Fruit fly (Drosophila melanogaster) whole organism, embryonic: ENCODE measurements around the gene CG44044.
A peak's percentile ranks its signal among the peaks of the same experiment; 100 is the strongest.

ENCODE experiments used
- Bdp1 ChIP-seq: fragments of 200-800 bp; sonication (Bioruptor generic); optimal IDR thresholded peaks from 3 replicates; lab custom pipeline; 2016; ENCODE audit warnings: missing biosample characterization, missing genetic modification characterization
- CG10274 ChIP-seq: fragments of 200-800 bp; sonication (Bioruptor generic); optimal IDR thresholded peaks from 3 replicates; lab custom pipeline; 2017; ENCODE audit warnings: missing biosample characterization, mild to moderate bottlenecking, missing genetic modification characterization
- CG10543 ChIP-seq: fragments of 200-800 bp; sonication (Bioruptor generic); optimal IDR thresholded peaks from 3 replicates; lab custom pipeline; 2017; ENCODE audit warnings: missing biosample characterization, mild to moderate bottlenecking, missing genetic modification characterization, moderate library complexity
- CG12104 ChIP-seq: fragments of 200-800 bp; sonication (Bioruptor generic); optimal IDR thresholded peaks from 3 replicates; lab custom pipeline; 2016; ENCODE audit warnings: missing biosample characterization, missing genetic modification characterization
- CG12659 ChIP-seq: fragments of 200-800 bp; sonication (Bioruptor generic); optimal IDR thresholded peaks from 3 replicates; lab custom pipeline; 2017; ENCODE audit warnings: mild to moderate bottlenecking, missing biosample characterization, missing genetic modification reagents, missing genetic modification characterization
- CG13287 ChIP-seq: fragments of 200-800 bp; sonication (Bioruptor generic); IDR thresholded peaks from 2 replicates; pipeline ENCODE4 v1.3.6; 2022; ENCODE audit warnings: missing biosample characterization, missing genetic modification characterization; ENCODE audit not compliant: partially characterized antibody
- CG13894 ChIP-seq: fragments of 200-800 bp; sonication (Bioruptor generic); optimal IDR thresholded peaks from 3 replicates; lab custom pipeline; 2018; ENCODE audit warnings: missing biosample characterization, mild to moderate bottlenecking, missing genetic modification characterization, moderate library complexity
- CG16863 ChIP-seq: fragments of 200-800 bp; sonication (Bioruptor generic); optimal IDR thresholded peaks from 3 replicates; lab custom pipeline; 2016; ENCODE audit warnings: missing biosample characterization, missing genetic modification characterization
- CG17385 ChIP-seq: fragments of 200-800 bp; sonication (Bioruptor generic); optimal IDR thresholded peaks from 3 replicates; lab custom pipeline; 2018; ENCODE audit warnings: missing biosample characterization, mild to moderate bottlenecking, missing genetic modification characterization
- CG17568 ChIP-seq: fragments of 200-800 bp; sonication (Bioruptor generic); optimal IDR thresholded peaks from 2 replicates; lab custom pipeline; 2018; ENCODE audit warnings: missing biosample characterization, mild to moderate bottlenecking, missing genetic modification characterization, moderate library complexity
- CG2678 ChIP-seq: fragments of 200-800 bp; sonication (Bioruptor generic); optimal IDR thresholded peaks from 3 replicates; lab custom pipeline; 2019; ENCODE audit warnings: missing biosample characterization, mild to moderate bottlenecking, missing genetic modification characterization, moderate library complexity
- CG42726 ChIP-seq: fragments of 200-800 bp; sonication (Bioruptor generic); IDR thresholded peaks from 2 replicates; pipeline ENCODE4 v1.3.6; 2022; ENCODE audit warnings: missing biosample characterization, missing genetic modification characterization; ENCODE audit not compliant: partially characterized antibody
- CG4424 ChIP-seq: fragments of 200-800 bp; sonication (Bioruptor generic); optimal IDR thresholded peaks from 3 replicates; lab custom pipeline; 2016; ENCODE audit warnings: missing biosample characterization, missing genetic modification characterization
- CG4617 ChIP-seq: fragments of 200-800 bp; sonication (Bioruptor generic); optimal IDR thresholded peaks from 3 replicates; lab custom pipeline; 2016; ENCODE audit warnings: missing biosample characterization, missing genetic modification characterization, borderline replicate concordance
- CG6654 ChIP-seq: fragments of 200-800 bp; sonication (Bioruptor generic); optimal IDR thresholded peaks from 2 replicates; lab custom pipeline; 2017; ENCODE audit warnings: missing biosample characterization, mild to moderate bottlenecking, missing genetic modification characterization
- CG7987 ChIP-seq: fragments of 200-800 bp; sonication (Bioruptor generic); optimal IDR thresholded peaks from 2 replicates; lab custom pipeline; 2018; ENCODE audit warnings: missing biosample characterization, mild to moderate bottlenecking, missing genetic modification characterization, moderate library complexity
- D ChIP-seq, 2 experiments: fragments of 200-800 bp in 1 of 2; fragments of >200 bp in 1 of 2; sonication (Bioruptor generic) in 1 of 2; optimal IDR thresholded peaks; 2 replicates in 1 of 2; 3 replicates in 1 of 2; lab custom pipeline; 2017; ENCODE audit warnings: mild to moderate bottlenecking in 1 of 2, missing biosample characterization in 1 of 2, missing genetic modification characterization in 1 of 2, missing genetic modification reagents in 1 of 2
- D19A ChIP-seq: fragments of 200-800 bp; optimal IDR thresholded peaks from 3 replicates; lab custom pipeline; 2019; ENCODE audit warnings: missing biosample characterization, mild to moderate bottlenecking, missing genetic modification characterization, moderate library complexity
- H15 ChIP-seq: fragments of 200-800 bp; sonication (Bioruptor generic); IDR thresholded peaks from 3 replicates; pipeline ENCODE4 v1.3.6; 2022; ENCODE audit warnings: missing biosample characterization, missing genetic modification characterization
- Lpt ChIP-seq: fragments of >200 bp; optimal IDR thresholded peaks from 2 replicates; lab custom pipeline; 2018; ENCODE audit warnings: missing biosample characterization, missing genetic modification characterization
- MESR4 ChIP-seq: fragments of 200-800 bp; sonication (Bioruptor generic); optimal IDR thresholded peaks from 2 replicates; lab custom pipeline; 2018; ENCODE audit warnings: missing biosample characterization, mild to moderate bottlenecking, missing genetic modification characterization, moderate library complexity
- Oli ChIP-seq: fragments of 200-800 bp; sonication (Bioruptor generic); optimal IDR thresholded peaks from 2 replicates; lab custom pipeline; 2018; ENCODE audit warnings: missing biosample characterization, mild to moderate bottlenecking, missing genetic modification characterization, moderate library complexity
- Opbp ChIP-seq: fragments of 200-800 bp; sonication (Bioruptor generic); IDR thresholded peaks from 3 replicates; pipeline ENCODE4 v1.3.6; 2022; ENCODE audit warnings: missing biosample characterization, missing genetic modification characterization; ENCODE audit not compliant: partially characterized antibody
- Pdp1 ChIP-seq, 2 experiments: fragments of 200-800 bp; sonication (Bioruptor generic); optimal IDR thresholded peaks; 3 replicates each; lab custom pipeline; 2016; ENCODE audit warnings: missing biosample characterization in 2 of 2, missing genetic modification characterization in 2 of 2, mild to moderate bottlenecking in 1 of 2, moderate library complexity in 1 of 2
- Trl ChIP-seq, 3 experiments: fragments of >200 bp in 2 of 3; fragments of 200-800 bp in 1 of 3; sonication (Bioruptor generic) in 1 of 3; optimal IDR thresholded peaks; 2 replicates in 1 of 3; 3 replicates in 2 of 3; lab custom pipeline; 2016 to 2017; ENCODE audit warnings: missing biosample characterization in 1 of 3, missing genetic modification characterization in 1 of 3
- Vsx1 ChIP-seq: fragments of 200-800 bp; sonication (Bioruptor generic); optimal IDR thresholded peaks from 2 replicates; lab custom pipeline; 2017; ENCODE audit warnings: missing biosample characterization, mild to moderate bottlenecking, missing genetic modification characterization, missing genetic modification reagents
- ac ChIP-seq: fragments of 200-800 bp; sonication (Bioruptor generic); optimal IDR thresholded peaks from 3 replicates; lab custom pipeline; 2017; ENCODE audit warnings: missing biosample characterization, mild to moderate bottlenecking, missing genetic modification characterization
- amos ChIP-seq: fragments of 200-800 bp; sonication (Bioruptor generic); IDR thresholded peaks from 2 replicates; pipeline ENCODE4 v1.3.6; 2022; ENCODE audit warnings: missing biosample characterization, missing genetic modification characterization; ENCODE audit not compliant: partially characterized antibody
- chm ChIP-seq: fragments of 200-800 bp; sonication (Bioruptor generic); IDR thresholded peaks from 2 replicates; pipeline ENCODE4 v1.3.6; 2022; ENCODE audit warnings: missing biosample characterization, missing genetic modification characterization
- crc ChIP-seq: fragments of 200-800 bp; sonication (Bioruptor generic); optimal IDR thresholded peaks from 2 replicates; lab custom pipeline; 2016; ENCODE audit warnings: missing biosample characterization, missing genetic modification characterization
- crol ChIP-seq: fragments of 200-800 bp; sonication (Bioruptor generic); IDR thresholded peaks from 2 replicates; pipeline ENCODE4 v1.3.6; 2022; ENCODE audit warnings: missing biosample characterization, missing genetic modification characterization
- da ChIP-seq: fragments of 200-800 bp; sonication (Bioruptor generic); optimal IDR thresholded peaks from 2 replicates; lab custom pipeline; 2016; ENCODE audit warnings: missing biosample characterization, missing genetic modification characterization
- fd64A ChIP-seq: fragments of 200-800 bp; sonication (Bioruptor generic); optimal IDR thresholded peaks from 3 replicates; lab custom pipeline; 2018; ENCODE audit warnings: missing biosample characterization, mild to moderate bottlenecking, missing genetic modification characterization
- grn ChIP-seq: fragments of 200-800 bp; sonication (Bioruptor generic); optimal IDR thresholded peaks from 3 replicates; lab custom pipeline; 2017; ENCODE audit warnings: missing biosample characterization, missing genetic modification characterization
- gt ChIP-seq: fragments of 200-800 bp; sonication (Bioruptor generic); IDR thresholded peaks from 2 replicates; pipeline ENCODE4 v1.3.6; 2022; ENCODE audit warnings: missing biosample characterization, missing genetic modification characterization
- hbn ChIP-seq: fragments of 200-800 bp; sonication (Bioruptor generic); IDR thresholded peaks from 2 replicates; pipeline ENCODE4 v1.3.6; 2022; ENCODE audit warnings: missing biosample characterization, missing genetic modification characterization; ENCODE audit not compliant: partially characterized antibody
- lab ChIP-seq: fragments of 200-800 bp; sonication (Bioruptor generic); optimal IDR thresholded peaks from 3 replicates; lab custom pipeline; 2017; ENCODE audit warnings: missing biosample characterization, missing genetic modification characterization, mild to moderate bottlenecking, moderate library complexity, missing genetic modification reagents
- maf-S ChIP-seq: fragments of 200-800 bp; sonication (Bioruptor generic); optimal IDR thresholded peaks from 2 replicates; lab custom pipeline; 2016; ENCODE audit warnings: missing biosample characterization, missing genetic modification characterization
- nau ChIP-seq: fragments of 200-800 bp; sonication (Bioruptor generic); optimal IDR thresholded peaks from 3 replicates; lab custom pipeline; 2017; ENCODE audit warnings: missing biosample characterization, mild to moderate bottlenecking, missing genetic modification characterization, missing genetic modification reagents
- odd ChIP-seq: fragments of 200-800 bp; sonication (Bioruptor generic); optimal IDR thresholded peaks from 2 replicates; lab custom pipeline; 2017; ENCODE audit warnings: missing biosample characterization, mild to moderate bottlenecking, missing genetic modification characterization
- pros ChIP-seq: fragments of 200-800 bp; sonication (Bioruptor generic); optimal IDR thresholded peaks from 3 replicates; lab custom pipeline; 2019; ENCODE audit warnings: missing biosample characterization, mild to moderate bottlenecking, missing genetic modification characterization, moderate library complexity
- pzg ChIP-seq: fragments of 200-800 bp; sonication (Bioruptor generic); optimal IDR thresholded peaks from 3 replicates; lab custom pipeline; 2018; ENCODE audit warnings: missing biosample characterization, mild to moderate bottlenecking, missing genetic modification characterization, moderate library complexity
- sens ChIP-seq: fragments of 200-800 bp; sonication (Bioruptor generic); peaks from one replicate; lab custom pipeline; 2016; ENCODE audit warnings: missing biosample characterization, missing genetic modification characterization
- slou ChIP-seq: fragments of 200-800 bp; sonication (Bioruptor generic); optimal IDR thresholded peaks from 3 replicates; lab custom pipeline; 2016; ENCODE audit warnings: missing biosample characterization, missing genetic modification characterization
- sna ChIP-seq: fragments of 200-800 bp; sonication (Bioruptor generic); IDR thresholded peaks from 2 replicates; pipeline ENCODE4 v1.3.6; 2022; ENCODE audit warnings: missing biosample characterization, missing genetic modification characterization; ENCODE audit not compliant: partially characterized antibody
- stwl ChIP-seq: fragments of 200-800 bp; sonication (Bioruptor generic); optimal IDR thresholded peaks from 3 replicates; lab custom pipeline; 2018; ENCODE audit warnings: missing biosample characterization, mild to moderate bottlenecking, missing genetic modification characterization, moderate library complexity
- ttk ChIP-seq: fragments of 200-800 bp; sonication (Bioruptor generic); IDR thresholded peaks from 2 replicates; pipeline ENCODE4 v2.1.2; 2022; ENCODE audit warnings: missing biosample characterization, missing genetic modification characterization

CG44044 gene

dm6 chr3R:16272754-16273502, 48.7 kb upstream of the CG44044 start:
- TF ChIP-seq CG13287 (GFP tag; lab: Robert Waterston, UW) = no peak; the same call in 1 of the 2 replicates
- TF ChIP-seq gt (GFP tag; lab: Robert Waterston, UW) = no peak
- TF ChIP-seq pros (GFP tag; lab: Kevin White, UChicago) = no peak
- TF ChIP-seq D19A (tag; lab: Kevin White, UChicago) = no peak
- no peak for TF ChIP-seq CG2678 (tag; lab: Kevin White, UChicago)
- TF ChIP-seq lab (GFP tag; lab: Kevin White, UChicago) = no peak
- TF ChIP-seq CG17568 (GFP tag; lab: Kevin White, UChicago) = no peak
- 0 out of 2 replicates have a peak, but pooled peaks have one; percentile 16 for TF ChIP-seq sna (GFP tag; lab: Robert Waterston, UW)
- TF ChIP-seq MESR4 (GFP tag; lab: Kevin White, UChicago) = peak; percentile 72
- TF ChIP-seq Pdp1 (GFP tag; optimal IDR thresholded peaks at IDR 0.05; lab: Kevin White, UChicago) = peak in 1 of 2 experiments; percentile 35
- TF ChIP-seq CG17385 (GFP tag; lab: Kevin White, UChicago) = no peak
- TF ChIP-seq CG7987 (GFP tag; lab: Kevin White, UChicago) = no peak
- no peak for TF ChIP-seq nau (GFP tag; lab: Kevin White, UChicago)
- no peak for TF ChIP-seq ac (GFP tag; lab: Kevin White, UChicago)
- TF ChIP-seq sens = no peak
- TF ChIP-seq crol (GFP tag; lab: Robert Waterston, UW) = peak; percentile 94
- no peak for TF ChIP-seq CG42726
- no peak for TF ChIP-seq Oli (tag; lab: Kevin White, UChicago)
- TF ChIP-seq maf-S (GFP tag; lab: Kevin White, UChicago) = no peak
- no peak for TF ChIP-seq ttk (GFP tag; lab: Robert Waterston, UW)
- TF ChIP-seq pzg (GFP tag; lab: Kevin White, UChicago) = peak; percentile 21
- no peak for TF ChIP-seq Bdp1 (GFP tag; lab: Kevin White, UChicago)
- TF ChIP-seq H15 (GFP tag; lab: Robert Waterston, UW) = no peak
- TF ChIP-seq CG4424 (GFP tag; lab: Kevin White, UChicago) = no peak
- TF ChIP-seq CG10274 (GFP tag; lab: Kevin White, UChicago) = no peak
- TF ChIP-seq chm (GFP tag; lab: Robert Waterston, UW) = peak; percentile 14; the same call in 1 of the 2 replicates
- no peak for TF ChIP-seq da (GFP tag; lab: Kevin White, UChicago)
- no peak for TF ChIP-seq slou (GFP tag; lab: Kevin White, UChicago)
- TF ChIP-seq fd64A (GFP tag; lab: Kevin White, UChicago) = no peak
- TF ChIP-seq CG16863 = no peak
- TF ChIP-seq Vsx1 (GFP tag; lab: Kevin White, UChicago) = peak; percentile 35
- peak; percentile 24 for TF ChIP-seq stwl
- TF ChIP-seq CG13894 (tag; lab: Kevin White, UChicago) = no peak
- TF ChIP-seq CG10543 = peak; percentile 14
- TF ChIP-seq CG12104 (GFP tag; lab: Kevin White, UChicago) = no peak
- no peak for TF ChIP-seq Lpt (GFP tag; lab: Kevin White, UChicago)
- peak; percentile 73 for TF ChIP-seq CG6654 (GFP tag; lab: Kevin White, UChicago)
- peak; percentile 10 for TF ChIP-seq CG12659
- peak; percentile 56 for TF ChIP-seq CG4617 (GFP tag; lab: Kevin White, UChicago)
- TF ChIP-seq D (optimal IDR thresholded peaks at IDR 0.05; lab: Kevin White, UChicago) = no peak
- no peak for TF ChIP-seq D (GFP tag; optimal IDR thresholded peaks at IDR 0.05; lab: Kevin White, UChicago)
- TF ChIP-seq grn (GFP tag; lab: Kevin White, UChicago) = no peak
- TF ChIP-seq odd (GFP tag; lab: Kevin White, UChicago) = no peak
- TF ChIP-seq amos = no peak; the same call in 1 of the 2 replicates
- TF ChIP-seq Opbp = 0 out of 3 replicates have a peak, but pooled peaks have one; percentile 25
- no peak for TF ChIP-seq hbn (GFP tag; lab: Robert Waterston, UW)
- no peak for TF ChIP-seq crc
- peak; percentile 73 to 89 for TF ChIP-seq Trl (optimal IDR thresholded peaks at IDR 0.05; lab: Kevin White, UChicago)
- no peak for TF ChIP-seq Trl (GFP tag; optimal IDR thresholded peaks at IDR 0.05; lab: Kevin White, UChicago)
